Worm (Caenorhabditis elegans) whole organism, mixed stage, embryonic: ENCODE results near the gene mdt-22.

Source experiments
- ham-2 ChIP-seq: fragments of 200-800 bp; sonication (Bioruptor generic); optimal IDR thresholded peaks from 2 replicates; lab custom pipeline; 2018; ENCODE audit warnings: mild to moderate bottlenecking, missing genetic modification characterization, missing compliant biosample characterization
- nhr-76 ChIP-seq: sonication (generic microtip); optimal IDR thresholded peaks from 2 replicates; lab custom pipeline; 2017; ENCODE audit warnings: missing biosample characterization, missing genetic modification characterization

- TF ChIP-seq nhr-76 (no peak), ham-2 (GFP tag; lab: Kevin White, UChicago) (no peak)
These were observed 16.0 kb upstream of the mdt-22 start for ce11 chrII:10284991-10285390.
